Worm (Caenorhabditis elegans) whole organism, L1 larva: ENCODE measurements around the gene T22B7.3.

ENCODE experiments used
- ama-1 ChIP-seq: fragments of 150-350 bp; optimal IDR thresholded peaks from 2 replicates; lab custom pipeline; 2014
- egl-27 ChIP-seq, 2 experiments: fragments of 150-350 bp in 1 of 2; sonication (generic microtip); optimal IDR thresholded peaks; 3 replicates each; lab custom pipeline; 2017 to 2018; ENCODE audit warnings: missing biosample characterization in 2 of 2, missing genetic modification characterization in 2 of 2, missing genetic modification reagents in 2 of 2
- lsy-2 ChIP-seq, 2 experiments: fragments of 150-350 bp; optimal IDR thresholded peaks; 2 replicates each; lab custom pipeline; 2014; ENCODE audit warnings: missing biosample characterization in 2 of 2, missing genetic modification characterization in 2 of 2
- mep-1 ChIP-seq: fragments of 150-350 bp; optimal IDR thresholded peaks from 2 replicates; lab custom pipeline; 2014; ENCODE audit warnings: missing biosample characterization, missing genetic modification characterization
- snu-23 ChIP-seq: sonication (generic microtip); optimal IDR thresholded peaks from 2 replicates; lab custom pipeline; 2016; ENCODE audit warnings: missing genetic modification characterization, missing compliant biosample characterization
- sox-4 ChIP-seq: sonication (generic microtip); optimal IDR thresholded peaks from 2 replicates; lab custom pipeline; 2016; ENCODE audit warnings: missing genetic modification characterization, missing compliant biosample characterization

- TF ChIP-seq lsy-2 (tag; optimal IDR thresholded peaks at IDR 0.05; lab: Kevin White, UChicago) (no peak), sox-4 (tag; lab: Kevin White, UChicago) (no peak), egl-27 (tag; optimal IDR thresholded peaks at IDR 0.05; lab: Kevin White, UChicago) (no peak), snu-23 (GFP tag; lab: Kevin White, UChicago) (no peak), mep-1 (tag; lab: Kevin White, UChicago) (no peak), ama-1 (no peak)
Observed at ce11 chrX:5639562-5639961, 7.6 kb upstream of the T22B7.3 start.
